Fruit fly (Drosophila melanogaster) whole organism, embryonic: ENCODE data around the gene aos.

Source experiments
- CG10431 ChIP-seq: fragments of 200-800 bp; sonication (Bioruptor generic); optimal IDR thresholded peaks from 3 replicates; lab custom pipeline; 2018; ENCODE audit warnings: missing biosample characterization, mild to moderate bottlenecking, missing genetic modification characterization
- CG11093 ChIP-seq: fragments of 200-800 bp; sonication (Bioruptor generic); IDR thresholded peaks from 3 replicates; pipeline ENCODE4 v1.3.6; 2022; ENCODE audit warnings: missing biosample characterization, missing genetic modification characterization
- CG11247 ChIP-seq: fragments of 200-800 bp; sonication (Bioruptor generic); IDR thresholded peaks from 2 replicates; pipeline ENCODE4 v1.3.6; 2022; ENCODE audit warnings: missing biosample characterization, missing genetic modification characterization
- CG11560 ChIP-seq: fragments of 200-800 bp; sonication (Bioruptor generic); IDR thresholded peaks from 3 replicates; pipeline ENCODE4 v1.3.6; 2022; ENCODE audit warnings: missing biosample characterization, missing genetic modification characterization
- CG11696 ChIP-seq: fragments of 200-800 bp; sonication (Bioruptor generic); IDR thresholded peaks from 2 replicates; pipeline ENCODE4 v1.3.6; 2022; ENCODE audit warnings: missing biosample characterization, missing genetic modification characterization
- CG12104 ChIP-seq: fragments of 200-800 bp; sonication (Bioruptor generic); optimal IDR thresholded peaks from 3 replicates; lab custom pipeline; 2016; ENCODE audit warnings: missing biosample characterization, missing genetic modification characterization
- CG12155 ChIP-seq: fragments of 200-800 bp; sonication (Bioruptor generic); optimal IDR thresholded peaks from 3 replicates; lab custom pipeline; 2016; ENCODE audit warnings: missing biosample characterization, missing genetic modification characterization
- CG1529 ChIP-seq: fragments of 200-800 bp; sonication (Bioruptor generic); optimal IDR thresholded peaks from 3 replicates; lab custom pipeline; 2018; ENCODE audit warnings: missing biosample characterization, missing genetic modification characterization
- CG1647 ChIP-seq: fragments of 200-800 bp; sonication (Bioruptor generic); optimal IDR thresholded peaks from 3 replicates; lab custom pipeline; 2016; ENCODE audit warnings: missing biosample characterization, missing genetic modification characterization
- CG18619 ChIP-seq: fragments of 200-800 bp; sonication (Bioruptor generic); optimal IDR thresholded peaks from 3 replicates; lab custom pipeline; 2017; ENCODE audit warnings: missing biosample characterization, mild to moderate bottlenecking, missing genetic modification characterization
- CG2199 ChIP-seq: fragments of 200-800 bp; sonication (Bioruptor generic); IDR thresholded peaks from 3 replicates; pipeline ENCODE4 v1.3.6; 2022; ENCODE audit warnings: missing biosample characterization, missing genetic modification characterization
- CG2712 ChIP-seq: fragments of 200-800 bp; optimal IDR thresholded peaks from 3 replicates; lab custom pipeline; 2019; ENCODE audit warnings: missing biosample characterization, mild to moderate bottlenecking, missing genetic modification characterization, moderate library complexity
- CG31441 ChIP-seq: fragments of 200-800 bp; sonication (Bioruptor generic); IDR thresholded peaks from 2 replicates; pipeline ENCODE4 v1.3.6; 2022; ENCODE audit warnings: missing biosample characterization, missing genetic modification characterization
- CG34224 ChIP-seq: fragments of 200-800 bp; sonication (Bioruptor generic); IDR thresholded peaks from 3 replicates; pipeline ENCODE4 v1.3.6; 2022; ENCODE audit warnings: missing biosample characterization, missing genetic modification characterization; ENCODE audit not compliant: partially characterized antibody
- CG3726 ChIP-seq: fragments of 200-800 bp; sonication (Bioruptor generic); IDR thresholded peaks from 3 replicates; pipeline ENCODE4, ENCODE4 v1.3.6; 2022; ENCODE audit warnings: missing biosample characterization, missing genetic modification characterization
- CG8478 ChIP-seq: fragments of >200 bp; optimal IDR thresholded peaks from 2 replicates; lab custom pipeline; 2018
- CG8944 ChIP-seq: fragments of 200-800 bp; sonication (Bioruptor generic); optimal IDR thresholded peaks from 3 replicates; lab custom pipeline; 2016; ENCODE audit warnings: missing biosample characterization, missing genetic modification characterization
- CG9727 ChIP-seq: fragments of 200-800 bp; sonication (Bioruptor generic); optimal IDR thresholded peaks from 3 replicates; lab custom pipeline; 2017; ENCODE audit warnings: missing biosample characterization, mild to moderate bottlenecking, missing genetic modification characterization
- CHES-1-like ChIP-seq: fragments of 200-800 bp; sonication (Bioruptor generic); optimal IDR thresholded peaks from 2 replicates; lab custom pipeline; 2016; ENCODE audit warnings: missing biosample characterization, missing genetic modification characterization
- CrebB ChIP-seq: fragments of 200-800 bp; sonication (Bioruptor generic); optimal IDR thresholded peaks from 3 replicates; lab custom pipeline; 2018; ENCODE audit warnings: missing biosample characterization, mild to moderate bottlenecking, missing genetic modification characterization
- Fer2 ChIP-seq: fragments of 200-800 bp; sonication (Bioruptor generic); optimal IDR thresholded peaks from 2 replicates; lab custom pipeline; 2018; ENCODE audit warnings: missing biosample characterization, mild to moderate bottlenecking, missing genetic modification characterization, moderate library complexity
- Gug ChIP-seq: fragments of 200-800 bp; sonication (Bioruptor generic); IDR thresholded peaks from 4 replicates; pipeline ENCODE4 v1.3.6; 2022; ENCODE audit warnings: missing biosample characterization, missing genetic modification characterization
- HLH54F ChIP-seq: fragments of 200-800 bp; sonication (Bioruptor generic); optimal IDR thresholded peaks from 3 replicates; lab custom pipeline; 2016; ENCODE audit warnings: missing biosample characterization, missing genetic modification characterization
- HmgD ChIP-seq: fragments of 200-800 bp; sonication (Bioruptor generic); optimal IDR thresholded peaks from 3 replicates; lab custom pipeline; 2016; ENCODE audit warnings: missing biosample characterization, missing genetic modification characterization
- Hr78 ChIP-seq, 2 experiments: fragments of 200-800 bp in 1 of 2; fragments of >200 bp in 1 of 2; sonication (Bioruptor generic) in 1 of 2; optimal IDR thresholded peaks; 2 replicates each; lab custom pipeline; 2017 to 2019; ENCODE audit warnings: missing biosample characterization in 2 of 2, missing genetic modification characterization in 2 of 2, mild to moderate bottlenecking in 1 of 2, moderate library complexity in 1 of 2
- Myb ChIP-seq: fragments of 200-800 bp; sonication (Bioruptor generic); optimal IDR thresholded peaks from 2 replicates; lab custom pipeline; 2016; ENCODE audit warnings: missing biosample characterization, missing genetic modification characterization
- Six4 ChIP-seq: fragments of 200-800 bp; sonication (Bioruptor generic); optimal IDR thresholded peaks from 2 replicates; lab custom pipeline; 2016; ENCODE audit warnings: missing biosample characterization, missing genetic modification characterization
- Sox100B ChIP-seq: fragments of 200-800 bp; sonication (Bioruptor generic); optimal IDR thresholded peaks from 3 replicates; lab custom pipeline; 2018; ENCODE audit warnings: missing biosample characterization, mild to moderate bottlenecking, missing genetic modification characterization
- Sry-β ChIP-seq: fragments of 200-800 bp; sonication (Bioruptor generic); optimal IDR thresholded peaks from 2 replicates; lab custom pipeline; 2018; ENCODE audit warnings: missing biosample characterization, mild to moderate bottlenecking, missing genetic modification characterization, moderate library complexity
- Stat92E ChIP-seq, 3 experiments: fragments of >200 bp in 2 of 3; fragments of 200-800 bp in 1 of 3; sonication (Bioruptor generic) in 1 of 3; optimal IDR thresholded peaks; 2 replicates each; lab custom pipeline; 2017 to 2019; ENCODE audit warnings: missing biosample characterization in 3 of 3, missing genetic modification characterization in 3 of 3, mild to moderate bottlenecking in 1 of 3, moderate library complexity in 1 of 3
- chm ChIP-seq: fragments of 200-800 bp; sonication (Bioruptor generic); IDR thresholded peaks from 2 replicates; pipeline ENCODE4 v1.3.6; 2022; ENCODE audit warnings: missing biosample characterization, missing genetic modification characterization
- ci ChIP-seq: fragments of 200-800 bp; sonication (Bioruptor generic); IDR thresholded peaks from 3 replicates; pipeline ENCODE4 v1.3.6; 2022; ENCODE audit warnings: missing biosample characterization, missing genetic modification characterization
- hbn ChIP-seq: fragments of 200-800 bp; sonication (Bioruptor generic); IDR thresholded peaks from 2 replicates; pipeline ENCODE4 v1.3.6; 2022; ENCODE audit warnings: missing biosample characterization, missing genetic modification characterization; ENCODE audit not compliant: partially characterized antibody
- kni ChIP-seq: fragments of 200-800 bp; sonication (Bioruptor generic); optimal IDR thresholded peaks from 3 replicates; lab custom pipeline; 2017; ENCODE audit warnings: mild to moderate bottlenecking, missing biosample characterization, missing genetic modification reagents, missing genetic modification characterization
- lola ChIP-seq, 3 experiments: fragments of >200 bp in 2 of 3; fragments of 200-800 bp in 1 of 3; sonication (Bioruptor generic) in 1 of 3; optimal IDR thresholded peaks; 2 replicates each; lab custom pipeline; 2017 to 2019; ENCODE audit warnings: missing biosample characterization in 3 of 3, missing genetic modification characterization in 3 of 3, mild to moderate bottlenecking in 1 of 3, moderate library complexity in 1 of 3
- nerfin-2 ChIP-seq: fragments of 200-800 bp; sonication (Bioruptor generic); IDR thresholded peaks from 2 replicates; pipeline ENCODE4 v1.3.6; 2022; ENCODE audit warnings: missing biosample characterization, missing genetic modification characterization; ENCODE audit not compliant: partially characterized antibody
- p53 ChIP-seq: fragments of 200-800 bp; sonication (Bioruptor generic); optimal IDR thresholded peaks from 2 replicates; lab custom pipeline; 2016; ENCODE audit warnings: missing biosample characterization, missing genetic modification characterization
- pita ChIP-seq: fragments of 200-800 bp; sonication (Bioruptor generic); optimal IDR thresholded peaks from 2 replicates; lab custom pipeline; 2017; ENCODE audit warnings: missing biosample characterization, mild to moderate bottlenecking, missing genetic modification characterization
- pnt ChIP-seq: fragments of 200-800 bp; sonication (Bioruptor generic); optimal IDR thresholded peaks from 3 replicates; lab custom pipeline; 2016; ENCODE audit warnings: missing biosample characterization, missing genetic modification characterization
- rib ChIP-seq: fragments of 200-800 bp; sonication (Bioruptor generic); IDR thresholded peaks from 2 replicates; pipeline ENCODE4 v1.3.6; 2022; ENCODE audit warnings: missing biosample characterization, missing genetic modification characterization
- ro ChIP-seq: fragments of 200-800 bp; sonication (Bioruptor generic); IDR thresholded peaks from 2 replicates; pipeline ENCODE4 v1.3.6; 2022; ENCODE audit warnings: missing biosample characterization, missing genetic modification characterization
- salm ChIP-seq: fragments of 200-800 bp; sonication (Bioruptor generic); optimal IDR thresholded peaks from 2 replicates; lab custom pipeline; 2018; ENCODE audit warnings: missing biosample characterization, mild to moderate bottlenecking, missing genetic modification characterization
- slp2 ChIP-seq: fragments of 200-800 bp; sonication (Bioruptor generic); optimal IDR thresholded peaks from 2 replicates; lab custom pipeline; 2016; ENCODE audit warnings: missing biosample characterization, missing genetic modification characterization
- sob ChIP-seq: fragments of 200-800 bp; sonication (Bioruptor generic); IDR thresholded peaks from 2 replicates; pipeline ENCODE4 v1.3.6; 2022; ENCODE audit warnings: missing biosample characterization, missing genetic modification characterization
- sug ChIP-seq: fragments of 200-800 bp; optimal IDR thresholded peaks from 2 replicates; lab custom pipeline; 2019; ENCODE audit warnings: missing biosample characterization, mild to moderate bottlenecking, missing genetic modification characterization, moderate library complexity
- tgo ChIP-seq: fragments of 200-800 bp; sonication (Bioruptor generic); IDR thresholded peaks from 3 replicates; pipeline ENCODE4 v1.3.6; 2022; ENCODE audit warnings: missing biosample characterization, missing genetic modification characterization
- trem ChIP-seq: fragments of 200-800 bp; optimal IDR thresholded peaks from 3 replicates; lab custom pipeline; 2019; ENCODE audit warnings: missing biosample characterization, mild to moderate bottlenecking, missing genetic modification characterization, moderate library complexity
- twi ChIP-seq: fragments of 200-800 bp; optimal IDR thresholded peaks from 2 replicates; lab custom pipeline; 2019; ENCODE audit warnings: missing biosample characterization, mild to moderate bottlenecking, missing genetic modification characterization, moderate library complexity
- wek ChIP-seq: fragments of 200-800 bp; sonication (Bioruptor generic); optimal IDR thresholded peaks from 3 replicates; lab custom pipeline; 2018; ENCODE audit warnings: missing biosample characterization, mild to moderate bottlenecking, missing genetic modification characterization, moderate library complexity
- z ChIP-seq: fragments of 200-800 bp; sonication (Bioruptor generic); IDR thresholded peaks from 3 replicates; pipeline ENCODE4 v1.3.6; 2022; ENCODE audit warnings: missing biosample characterization, missing genetic modification characterization
- zen2 ChIP-seq: fragments of 200-800 bp; sonication (Bioruptor generic); IDR thresholded peaks from 3 replicates; pipeline ENCODE4 v1.3.6; 2022; ENCODE audit warnings: missing biosample characterization, missing genetic modification characterization; ENCODE audit not compliant: partially characterized antibody
- zfh2 ChIP-seq: fragments of 200-800 bp; sonication (Bioruptor generic); optimal IDR thresholded peaks from 2 replicates; lab custom pipeline; 2016; ENCODE audit warnings: missing biosample characterization, missing genetic modification characterization

aos gene

DNA sequence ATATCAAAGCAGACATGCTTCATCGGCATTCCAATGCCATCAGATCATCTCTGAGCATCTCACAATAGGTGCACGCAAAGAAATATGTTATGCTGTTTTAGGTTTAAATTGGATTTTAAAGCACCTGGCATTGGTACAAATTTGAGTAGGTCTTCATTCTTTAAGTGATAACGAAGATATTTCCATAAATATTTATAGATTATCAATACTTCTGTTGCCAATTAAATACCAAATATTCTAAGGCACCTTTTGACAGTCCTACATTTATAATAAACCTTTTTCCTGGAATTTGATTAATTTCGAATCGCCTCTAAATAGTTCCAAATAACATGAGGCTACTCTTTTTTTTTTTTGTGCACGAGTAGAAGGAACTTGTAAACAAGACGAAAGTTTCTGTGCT lies 9.3 kb downstream of the aos start (continued):
- TF ChIP-seq hbn (GFP tag; lab: Robert Waterston, UW), result no peak
- TF ChIP-seq Stat92E (GFP tag; optimal IDR thresholded peaks at IDR 0.05; lab: Kevin White, UChicago), result no peak
- no peak for TF ChIP-seq slp2 (GFP tag; lab: Kevin White, UChicago)
- no peak for TF ChIP-seq Six4 (GFP tag; lab: Kevin White, UChicago)
- no peak for TF ChIP-seq zen2 (GFP tag; lab: Robert Waterston, UW)
- no peak for TF ChIP-seq Fer2
- no peak for TF ChIP-seq p53 (GFP tag; lab: Kevin White, UChicago)
- TF ChIP-seq pnt (GFP tag; lab: Kevin White, UChicago), result no peak
- TF ChIP-seq Myb, result no peak
- no peak for TF ChIP-seq CG11247 (GFP tag; lab: Robert Waterston, UW)
- TF ChIP-seq CG12155 (GFP tag; lab: Kevin White, UChicago), result no peak
- no peak for TF ChIP-seq CG8478 (lab: Kevin White, UChicago)
- peak; percentile 5 for TF ChIP-seq Sox100B (GFP tag; lab: Kevin White, UChicago)
- TF ChIP-seq CG10431 (GFP tag; lab: Kevin White, UChicago), result no peak
- peak in 1 of 3 experiments; percentile 11 for TF ChIP-seq lola (GFP tag; optimal IDR thresholded peaks at IDR 0.05; lab: Kevin White, UChicago)
- no peak for TF ChIP-seq pita (GFP tag; lab: Kevin White, UChicago)
- TF ChIP-seq Hr78 (GFP tag; optimal IDR thresholded peaks at IDR 0.05; lab: Kevin White, UChicago), result no peak
- TF ChIP-seq rib (GFP tag; lab: Robert Waterston, UW), result no peak
- no peak for TF ChIP-seq HmgD (GFP tag; lab: Kevin White, UChicago)
- no peak for TF ChIP-seq CG2199
- no peak for TF ChIP-seq ci (GFP tag; lab: Robert Waterston, UW)
- no peak for TF ChIP-seq CG12104
- no peak for TF ChIP-seq CG1529 (GFP tag; lab: Kevin White, UChicago)
- TF ChIP-seq HLH54F, result no peak
- no peak for TF ChIP-seq Sry-β (GFP tag; lab: Kevin White, UChicago)
- TF ChIP-seq kni (GFP tag; lab: Kevin White, UChicago), result no peak
- no peak for TF ChIP-seq twi (tag; lab: Kevin White, UChicago)
- TF ChIP-seq sob (GFP tag; lab: Robert Waterston, UW), result no peak
- TF ChIP-seq CG34224 (GFP tag; lab: Robert Waterston, UW), result no peak
- TF ChIP-seq nerfin-2 (GFP tag; lab: Robert Waterston, UW), result no peak
- no peak for TF ChIP-seq chm (GFP tag; lab: Robert Waterston, UW)
- no peak for TF ChIP-seq CG11093 (GFP tag; lab: Robert Waterston, UW)
- no peak for TF ChIP-seq CG9727
- no peak for TF ChIP-seq salm (tag; lab: Kevin White, UChicago)
- TF ChIP-seq CG18619 (GFP tag; lab: Kevin White, UChicago), result no peak
- no peak for TF ChIP-seq tgo
- TF ChIP-seq CG31441 (GFP tag; lab: Robert Waterston, UW), result 0 out of 2 replicates have a peak, but pooled peaks have one; percentile 37
- TF ChIP-seq ro (GFP tag; lab: Robert Waterston, UW), result no peak
- TF ChIP-seq trem (tag; lab: Kevin White, UChicago), result no peak
- TF ChIP-seq sug (tag; lab: Kevin White, UChicago), result no peak
- no peak for TF ChIP-seq CrebB (tag; lab: Kevin White, UChicago)
- no peak for TF ChIP-seq Gug (GFP tag; lab: Robert Waterston, UW)
- no peak for TF ChIP-seq CHES-1-like (GFP tag; lab: Kevin White, UChicago)
- TF ChIP-seq z (GFP tag; lab: Robert Waterston, UW), result no peak
- TF ChIP-seq wek, result no peak
- no peak for TF ChIP-seq CG1647
- no peak for TF ChIP-seq CG11560 (tag; lab: Robert Waterston, UW)
- no peak for TF ChIP-seq CG11696 (GFP tag; lab: Robert Waterston, UW)
- TF ChIP-seq CG3726 (GFP tag; lab: Robert Waterston, UW), result no peak
- no peak for TF ChIP-seq CG8944 (GFP tag; lab: Kevin White, UChicago)
- TF ChIP-seq zfh2 (GFP tag; lab: Kevin White, UChicago), result no peak
- TF ChIP-seq CG2712 (tag; lab: Kevin White, UChicago), result peak; percentile 27
